Fruit fly (Drosophila melanogaster): Measurements from ENCODE around the gene CG46435.

Gene CG46435

DNA sequence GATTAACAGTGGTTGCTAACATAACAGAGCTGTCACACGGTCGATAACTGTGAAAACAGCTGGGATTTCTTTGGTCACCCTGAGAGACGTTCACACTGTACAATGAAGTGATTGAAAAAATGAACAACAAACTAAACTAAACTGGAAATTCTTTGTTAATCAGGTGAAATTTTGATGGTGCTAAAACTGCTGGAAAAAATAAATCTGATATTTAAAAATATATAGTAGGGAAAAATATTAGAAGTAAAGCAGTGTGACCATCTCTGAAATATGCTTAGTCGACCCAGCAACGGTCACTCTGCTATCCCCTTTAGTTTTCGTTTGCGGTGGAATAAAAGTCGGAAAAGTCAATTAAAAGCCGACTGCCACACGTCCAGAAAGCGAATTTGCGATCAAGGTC lies 41.1 kb downstream of the CG46435 start, which contains the start of the genes CG9231 and CG9330 (continued):
- TF ChIP-seq Sox102F (GFP tag; optimal IDR thresholded peaks at IDR 0.05) (no peak), CG3919 (GFP tag; optimal IDR thresholded peaks at IDR 0.05) (no peak), CG4318 (GFP tag; optimal IDR thresholded peaks at IDR 0.05) (no peak), CG8319 (GFP tag; optimal IDR thresholded peaks at IDR 0.05) (no peak), CG11762 (GFP tag; optimal IDR thresholded peaks at IDR 0.05; ENCODE audit: insufficient read depth) (no peak), fd85E (GFP tag; optimal IDR thresholded peaks at IDR 0.05) (no peak), esn (GFP tag; optimal IDR thresholded peaks at IDR 0.05) (peak; percentile 49), acj6 (GFP tag; optimal IDR thresholded peaks at IDR 0.05) (no peak), CG11294 (GFP tag; IDR thresholded peaks at IDR 0.05) (no peak), pdm3 (GFP tag; optimal IDR thresholded peaks at IDR 0.05) (no peak), CG3032 (tag; optimal IDR thresholded peaks at IDR 0.05) (peak; percentile 25), Lpt (GFP tag; optimal IDR thresholded peaks at IDR 0.05) (no peak), CG34406 (GFP tag; optimal IDR thresholded peaks at IDR 0.05) (no peak), lz (GFP tag; optimal IDR thresholded peaks at IDR 0.05) (peak; percentile 22), cyc (GFP tag; optimal IDR thresholded peaks at IDR 0.05) (peak; percentile 17)

DNA sequence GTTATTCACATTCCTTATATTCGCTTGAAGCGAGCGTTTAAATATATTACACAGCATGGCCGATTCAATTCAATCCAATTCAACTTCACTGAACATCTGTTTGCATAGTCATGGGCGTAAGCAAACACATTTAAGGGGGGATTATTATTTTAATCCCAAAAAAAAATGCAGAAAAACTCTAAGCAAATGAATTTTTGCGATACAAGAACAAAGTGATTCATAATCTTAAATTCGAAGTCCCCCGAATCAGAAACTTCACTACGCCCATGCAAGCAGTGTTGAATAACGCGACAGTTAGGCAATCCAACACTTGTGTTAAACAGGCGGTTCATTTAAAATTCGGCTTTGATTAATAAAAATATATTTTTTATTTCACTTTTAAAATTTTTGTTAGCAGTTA lies 45.5 kb downstream of the CG46435 start, which contains the start of gene CG14100:
Gene CG14100 (minus strand): TSS at position 103 of the 400 bp plus-strand sequence.
- peak; percentile 100 for TF ChIP-seq dac (GFP tag; optimal IDR thresholded peaks at IDR 0.05)
- peak; percentile 100 for TF ChIP-seq Smox (GFP tag; optimal IDR thresholded peaks at IDR 0.05)
- TF ChIP-seq Eip75B (GFP tag; optimal IDR thresholded peaks at IDR 0.05) = peak; percentile 100
- TF ChIP-seq CG16779 (tag; optimal IDR thresholded peaks at IDR 0.05) = peak; percentile 99
- TF ChIP-seq CG8319 (GFP tag; optimal IDR thresholded peaks at IDR 0.05) = peak; percentile 100
- TF ChIP-seq achi (GFP tag; optimal IDR thresholded peaks at IDR 0.05) = peak; percentile 100
- peak; percentile 100 for TF ChIP-seq spab (GFP tag; optimal IDR thresholded peaks at IDR 0.05)
- peak; percentile 100 for TF ChIP-seq CG34406 (GFP tag; optimal IDR thresholded peaks at IDR 0.05)
- peak; percentile 100 for TF ChIP-seq CG6163 (GFP tag; IDR thresholded peaks at IDR 0.05)
- peak; percentile 100 for TF ChIP-seq cyc (GFP tag; optimal IDR thresholded peaks at IDR 0.05)
- TF ChIP-seq fd85E (GFP tag; optimal IDR thresholded peaks at IDR 0.05) = peak; percentile 99
- peak; percentile 100 for TF ChIP-seq vri (GFP tag; optimal IDR thresholded peaks at IDR 0.05)
- peak; percentile 100 for TF ChIP-seq Hr38 (GFP tag; optimal IDR thresholded peaks at IDR 0.05)
- TF ChIP-seq CG11902 (GFP tag; optimal IDR thresholded peaks at IDR 0.05) = peak; percentile 100
- peak; percentile 100 for TF ChIP-seq CG8119 (GFP tag; IDR thresholded peaks at IDR 0.05)
- peak; percentile 100 for TF ChIP-seq net (GFP tag; optimal IDR thresholded peaks at IDR 0.05)
- peak; percentile 99 for TF ChIP-seq Blimp-1 (GFP tag; optimal IDR thresholded peaks at IDR 0.05)
- peak; percentile 100 for TF ChIP-seq CG7368 (GFP tag; optimal IDR thresholded peaks at IDR 0.05)
- TF ChIP-seq salr (GFP tag; optimal IDR thresholded peaks at IDR 0.05) = peak; percentile 100
- TF ChIP-seq fd59A (GFP tag; optimal IDR thresholded peaks at IDR 0.05) = peak; percentile 100
- TF ChIP-seq CG15336 (GFP tag; IDR thresholded peaks at IDR 0.05) = peak; percentile 100
- peak; percentile 100 for TF ChIP-seq Ets96B (tag; optimal IDR thresholded peaks at IDR 0.05)
- peak; percentile 100 for TF ChIP-seq Gug (GFP tag; IDR thresholded peaks at IDR 0.05)
- TF ChIP-seq CG4318 (GFP tag; optimal IDR thresholded peaks at IDR 0.05) = peak; percentile 100
- peak; percentile 100 for TF ChIP-seq ss (GFP tag; optimal IDR thresholded peaks at IDR 0.05)
- TF ChIP-seq Hr4 (GFP tag; optimal IDR thresholded peaks at IDR 0.05) = peak; percentile 100
- TF ChIP-seq Eip93F (GFP tag; optimal IDR thresholded peaks at IDR 0.05) = peak; percentile 100
- TF ChIP-seq CG11762 (GFP tag; optimal IDR thresholded peaks at IDR 0.05; ENCODE audit: insufficient read depth) = peak; percentile 100
- TF ChIP-seq CG11294 (GFP tag; IDR thresholded peaks at IDR 0.05) = peak; percentile 100
- peak; percentile 100 for TF ChIP-seq CG6792 (GFP tag; optimal IDR thresholded peaks at IDR 0.05)
- TF ChIP-seq Lpt (GFP tag; optimal IDR thresholded peaks at IDR 0.05) = peak; percentile 100
- peak; percentile 100 for TF ChIP-seq Hr39 (GFP tag; optimal IDR thresholded peaks at IDR 0.05)
- TF ChIP-seq Eip78C (GFP tag) = peak; percentile 100
- peak; percentile 100 for TF ChIP-seq CG8632 (GFP tag; optimal IDR thresholded peaks at IDR 0.05)
- TF ChIP-seq OdsH (GFP tag; optimal IDR thresholded peaks at IDR 0.05) = peak; percentile 100
- peak; percentile 100 for TF ChIP-seq topi (GFP tag; optimal IDR thresholded peaks at IDR 0.05)
- peak; percentile 100 for TF ChIP-seq Sox15 (GFP tag; optimal IDR thresholded peaks at IDR 0.05)
- peak; percentile 100 for TF ChIP-seq Sox102F (GFP tag; optimal IDR thresholded peaks at IDR 0.05)
- peak; percentile 100 for TF ChIP-seq CG10669 (GFP tag; optimal IDR thresholded peaks at IDR 0.05)
- TF ChIP-seq Sox14 (GFP tag; optimal IDR thresholded peaks at IDR 0.05) = peak; percentile 100
- peak; percentile 100 for TF ChIP-seq CG31627 (GFP tag; optimal IDR thresholded peaks at IDR 0.05)
- TF ChIP-seq esn (GFP tag; optimal IDR thresholded peaks at IDR 0.05) = peak; percentile 100
- peak; percentile 100 for TF ChIP-seq CG32006 (GFP tag; optimal IDR thresholded peaks at IDR 0.05)
- TF ChIP-seq fkh (GFP tag; optimal IDR thresholded peaks at IDR 0.05) = peak; percentile 100

Data from whole organism, prepupa.